Worm (Caenorhabditis elegans): ENCODE results near the gene clec-214.

The clec-214 gene

ce11 chrV:7645454-7645853 lies 35.3 kb downstream of the clec-214 start, which contains the start of gene str-47:
Gene str-47, plus strand, starts transcription at chrV:7645754.
- no peak for TF ChIP-seq aly-2 (tag; optimal IDR thresholded peaks at IDR 0.05)
- no peak for TF ChIP-seq jun-1 (tag; optimal IDR thresholded peaks at IDR 0.05)
- no peak for TF ChIP-seq nhr-67 (tag; optimal IDR thresholded peaks at IDR 0.05)
- TF ChIP-seq pqm-1 (tag; optimal IDR thresholded peaks at IDR 0.05): no peak
- TF ChIP-seq elt-2 (tag; optimal IDR thresholded peaks at IDR 0.05): no peak
- TF ChIP-seq ceh-28 (tag; optimal IDR thresholded peaks at IDR 0.05): no peak
- no peak for TF ChIP-seq ceh-16 (tag; optimal IDR thresholded peaks at IDR 0.05)
- TF ChIP-seq elt-3 (tag; optimal IDR thresholded peaks at IDR 0.05): no peak
- TF ChIP-seq zag-1 (tag; optimal IDR thresholded peaks at IDR 0.05): no peak
- no peak for TF ChIP-seq eor-1 (tag; optimal IDR thresholded peaks at IDR 0.05)
- TF ChIP-seq unc-39 (tag; optimal IDR thresholded peaks at IDR 0.05): no peak
- no peak for TF ChIP-seq ceh-82 (tag; optimal IDR thresholded peaks at IDR 0.05)
- TF ChIP-seq lin-15B (tag; optimal IDR thresholded peaks at IDR 0.05): no peak
- no peak for TF ChIP-seq pha-4 (tag; optimal IDR thresholded peaks at IDR 0.05)
- no peak for TF ChIP-seq nhr-25 (tag; optimal IDR thresholded peaks at IDR 0.05)
- no peak for TF ChIP-seq skn-1 (tag; optimal IDR thresholded peaks at IDR 0.05)
- TF ChIP-seq hmg-11 (tag; optimal IDR thresholded peaks at IDR 0.05): no peak

ce11 chrV:7647147-7647546 lies 37.0 kb downstream of the clec-214 start:
- TF ChIP-seq nhr-237 (tag; optimal IDR thresholded peaks at IDR 0.05) (no peak), nhr-12 (tag; optimal IDR thresholded peaks at IDR 0.05) (no peak), ztf-11 (tag; optimal IDR thresholded peaks at IDR 0.05) (no peak), tbx-2 (tag; optimal IDR thresholded peaks at IDR 0.05) (no peak), ceh-16 (tag; optimal IDR thresholded peaks at IDR 0.05) (no peak), aly-2 (tag; optimal IDR thresholded peaks at IDR 0.05) (no peak), elt-2 (tag; optimal IDR thresholded peaks at IDR 0.05) (no peak), fkh-2 (tag; optimal IDR thresholded peaks at IDR 0.05) (no peak), nhr-28 (tag; optimal IDR thresholded peaks at IDR 0.05) (no peak), ztf-4 (tag; optimal IDR thresholded peaks at IDR 0.05) (no peak), pqm-1 (tag; optimal IDR thresholded peaks at IDR 0.05) (no peak), lin-39 (tag; optimal IDR thresholded peaks at IDR 0.05) (no peak), fkh-10 (GFP tag; optimal IDR thresholded peaks at IDR 0.05) (no peak), sea-2 (GFP tag; optimal IDR thresholded peaks at IDR 0.05) (no peak), jun-1 (tag; optimal IDR thresholded peaks at IDR 0.05) (no peak), daf-12 (tag; optimal IDR thresholded peaks at IDR 0.05) (no peak)

DNA sequence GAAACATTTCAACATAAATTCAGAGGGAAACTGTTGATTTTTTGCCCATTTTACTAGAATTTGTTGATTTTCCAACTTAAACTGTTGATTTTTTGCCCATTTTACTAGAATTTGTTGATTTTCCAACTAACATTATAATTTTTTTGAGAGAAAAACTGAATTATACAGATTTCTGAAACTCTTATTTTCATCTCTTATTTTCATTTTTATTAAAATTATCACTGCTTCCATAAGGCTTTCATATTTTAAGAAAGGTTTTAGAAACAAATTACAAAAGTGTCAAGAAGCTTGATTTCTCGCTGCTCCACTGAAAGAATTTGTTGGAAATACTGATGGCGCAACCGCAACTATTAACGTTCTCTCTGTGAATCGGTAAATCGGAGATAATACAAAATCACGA lies 39.8 kb downstream of the clec-214 start:
- no peak for TF ChIP-seq elt-2 (tag; optimal IDR thresholded peaks at IDR 0.05)
- no peak for TF ChIP-seq lin-39 (tag; optimal IDR thresholded peaks at IDR 0.05)
- TF ChIP-seq nhr-23 (tag; optimal IDR thresholded peaks at IDR 0.05): no peak
- TF ChIP-seq ceh-16 (tag; optimal IDR thresholded peaks at IDR 0.05): no peak
- TF ChIP-seq pha-4 (tag; optimal IDR thresholded peaks at IDR 0.05): no peak
- TF ChIP-seq ZK546.5 (tag; optimal IDR thresholded peaks at IDR 0.05): no peak
- TF ChIP-seq nhr-77 (tag; optimal IDR thresholded peaks at IDR 0.05): no peak

- TF ChIP-seq lin-39 (tag; optimal IDR thresholded peaks at IDR 0.05): no peak
- TF ChIP-seq fos-1 (tag; optimal IDR thresholded peaks at IDR 0.05): no peak
- no peak for TF ChIP-seq nfya-1 (tag; optimal IDR thresholded peaks at IDR 0.05; ENCODE audit: insufficient read depth)
- TF ChIP-seq nhr-237 (tag; optimal IDR thresholded peaks at IDR 0.05): no peak
- TF ChIP-seq jun-1 (tag; optimal IDR thresholded peaks at IDR 0.05): no peak
- TF ChIP-seq R02D3.7 (tag; optimal IDR thresholded peaks at IDR 0.05): no peak
- TF ChIP-seq mml-1 (tag; optimal IDR thresholded peaks at IDR 0.05): no peak
- TF ChIP-seq fkh-10 (GFP tag; optimal IDR thresholded peaks at IDR 0.05): no peak
- TF ChIP-seq skn-1 (tag; optimal IDR thresholded peaks at IDR 0.05): no peak
- TF ChIP-seq pha-4 (tag; optimal IDR thresholded peaks at IDR 0.05): no peak
- no peak for TF ChIP-seq nhr-23 (tag; optimal IDR thresholded peaks at IDR 0.05)
- TF ChIP-seq lsy-12 (tag; optimal IDR thresholded peaks at IDR 0.05): no peak
Observed at ce11 chrV:7651757-7652156, 41.6 kb downstream of the clec-214 start, which contains the start of gene srh-234. Gene srh-234, minus strand, starts transcription at chrV:7651857.

DNA sequence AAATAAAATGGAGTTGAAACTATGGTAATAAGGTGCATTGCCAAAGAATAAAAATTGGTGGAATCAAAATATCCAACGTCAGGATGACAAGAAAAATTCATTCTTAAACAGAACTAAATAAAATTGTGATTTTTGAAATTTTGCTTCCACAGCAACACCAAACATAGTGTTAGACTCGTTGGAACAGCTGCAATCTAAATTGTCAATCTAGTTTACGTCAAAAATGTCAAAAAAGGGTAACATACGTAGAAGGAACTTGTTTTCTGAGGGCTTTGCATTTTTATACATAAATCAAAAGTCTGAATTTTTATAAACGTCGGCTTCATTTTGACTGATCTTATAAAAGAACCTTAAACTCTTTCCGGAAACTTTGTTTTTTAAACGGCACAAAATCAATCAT lies 43.4 kb downstream of the clec-214 start, which contains the start of gene srh-200:
Gene srh-200 (minus strand): TSS at position 101 of the 400 bp plus-strand sequence.
- TF ChIP-seq elt-1 (tag; optimal IDR thresholded peaks at IDR 0.05) (no peak), nhr-77 (tag; optimal IDR thresholded peaks at IDR 0.05) (no peak), nhr-25 (tag; optimal IDR thresholded peaks at IDR 0.05) (no peak), jun-1 (tag; optimal IDR thresholded peaks at IDR 0.05) (no peak), lsy-12 (tag; optimal IDR thresholded peaks at IDR 0.05) (no peak), ztf-11 (tag; optimal IDR thresholded peaks at IDR 0.05) (no peak), skn-1 (tag; optimal IDR thresholded peaks at IDR 0.05) (no peak), ama-1 (optimal IDR thresholded peaks at IDR 0.05) (no peak), ZK546.5 (tag; optimal IDR thresholded peaks at IDR 0.05) (no peak), ceh-16 (tag; optimal IDR thresholded peaks at IDR 0.05) (no peak), mdl-1 (tag; optimal IDR thresholded peaks at IDR 0.05) (no peak), nhr-12 (tag; optimal IDR thresholded peaks at IDR 0.05) (no peak), tbx-2 (tag; optimal IDR thresholded peaks at IDR 0.05) (no peak), egl-5 (tag; optimal IDR thresholded peaks at IDR 0.05) (no peak), elt-3 (tag; optimal IDR thresholded peaks at IDR 0.05) (no peak), R02D3.7 (tag; optimal IDR thresholded peaks at IDR 0.05) (no peak), fkh-10 (GFP tag; optimal IDR thresholded peaks at IDR 0.05) (no peak), lin-15B (tag; optimal IDR thresholded peaks at IDR 0.05) (no peak), lin-39 (tag; optimal IDR thresholded peaks at IDR 0.05) (no peak)

Measured in whole organism, L3 larva.